Fruit fly (Drosophila melanogaster) whole organism, embryonic: Measurements from ENCODE around the gene CG10589.
A peak's percentile ranks its signal among the peaks of the same experiment; 100 is the strongest.

Source experiments
- Atf-2 ChIP-seq: fragments of 200-800 bp; sonication (Bioruptor generic); optimal IDR thresholded peaks from 2 replicates; lab custom pipeline; 2016; ENCODE audit warnings: missing biosample characterization, missing genetic modification characterization
- Atf3 ChIP-seq: fragments of 200-800 bp; sonication (Bioruptor generic); optimal IDR thresholded peaks from 3 replicates; lab custom pipeline; 2016; ENCODE audit warnings: missing biosample characterization, missing genetic modification characterization
- Awh ChIP-seq: fragments of 200-800 bp; sonication (Bioruptor generic); IDR thresholded peaks from 2 replicates; pipeline ENCODE4, ENCODE4 v1.3.6; 2022; ENCODE audit warnings: missing biosample characterization, missing genetic modification characterization
- CG10147 ChIP-seq: fragments of 200-800 bp; sonication (Bioruptor generic); optimal IDR thresholded peaks from 2 replicates; lab custom pipeline; 2019; ENCODE audit warnings: missing biosample characterization, mild to moderate bottlenecking, missing genetic modification characterization, moderate library complexity
- CG10959 ChIP-seq: fragments of 200-800 bp; sonication (Bioruptor generic); IDR thresholded peaks from 2 replicates; pipeline ENCODE4 v1.3.6; 2022; ENCODE audit warnings: missing biosample characterization, missing genetic modification characterization
- CG11085 ChIP-seq: fragments of 200-800 bp; sonication (Bioruptor generic); IDR thresholded peaks from 2 replicates; pipeline ENCODE4 v1.3.6; 2022; ENCODE audit warnings: missing biosample characterization, missing genetic modification characterization
- CG11398 ChIP-seq: fragments of 200-800 bp; sonication (Bioruptor generic); optimal IDR thresholded peaks from 2 replicates; lab custom pipeline; 2016; ENCODE audit warnings: missing biosample characterization, missing genetic modification characterization
- CG11456 ChIP-seq: fragments of 200-800 bp; sonication (Bioruptor generic); IDR thresholded peaks from 3 replicates; pipeline ENCODE4 v1.3.6; 2022; ENCODE audit warnings: missing biosample characterization, missing genetic modification characterization
- CG12104 ChIP-seq: fragments of 200-800 bp; sonication (Bioruptor generic); optimal IDR thresholded peaks from 3 replicates; lab custom pipeline; 2016; ENCODE audit warnings: missing biosample characterization, missing genetic modification characterization
- CG15696 ChIP-seq: fragments of 200-800 bp; sonication (Bioruptor generic); optimal IDR thresholded peaks from 2 replicates; lab custom pipeline; 2019; ENCODE audit warnings: missing biosample characterization, mild to moderate bottlenecking, missing genetic modification characterization, moderate library complexity
- CG1647 ChIP-seq: fragments of 200-800 bp; sonication (Bioruptor generic); optimal IDR thresholded peaks from 3 replicates; lab custom pipeline; 2016; ENCODE audit warnings: missing biosample characterization, missing genetic modification characterization
- CG16815 ChIP-seq: fragments of 200-800 bp; sonication (Bioruptor generic); optimal IDR thresholded peaks from 3 replicates; lab custom pipeline; 2017; ENCODE audit warnings: missing biosample characterization, mild to moderate bottlenecking, missing genetic modification characterization
- CG18599 ChIP-seq: fragments of 200-800 bp; sonication (Bioruptor generic); optimal IDR thresholded peaks from 3 replicates; lab custom pipeline; 2017; ENCODE audit warnings: missing biosample characterization, missing genetic modification characterization, mild to moderate bottlenecking, moderate library complexity, missing genetic modification reagents
- CG2712 ChIP-seq: fragments of 200-800 bp; optimal IDR thresholded peaks from 3 replicates; lab custom pipeline; 2019; ENCODE audit warnings: missing biosample characterization, mild to moderate bottlenecking, missing genetic modification characterization, moderate library complexity
- CG3065 ChIP-seq: fragments of 200-800 bp; sonication (Bioruptor generic); optimal IDR thresholded peaks from 2 replicates; lab custom pipeline; 2016; ENCODE audit warnings: missing biosample characterization, missing genetic modification characterization
- CG31365 ChIP-seq: fragments of 200-800 bp; sonication (Bioruptor generic); optimal IDR thresholded peaks from 2 replicates; lab custom pipeline; 2018; ENCODE audit warnings: missing biosample characterization, mild to moderate bottlenecking, missing genetic modification characterization
- CG4282 ChIP-seq: fragments of 200-800 bp; sonication (Bioruptor generic); optimal IDR thresholded peaks from 2 replicates; lab custom pipeline; 2016; ENCODE audit warnings: missing biosample characterization, missing genetic modification characterization
- CG4360 ChIP-seq: fragments of 200-800 bp; sonication (Bioruptor generic); IDR thresholded peaks from 2 replicates; pipeline ENCODE4 v1.3.6; 2022; ENCODE audit warnings: missing biosample characterization, missing genetic modification characterization
- CG9609 ChIP-seq: fragments of 200-800 bp; sonication (Bioruptor generic); optimal IDR thresholded peaks from 3 replicates; lab custom pipeline; 2016; ENCODE audit warnings: missing biosample characterization, missing genetic modification characterization
- CG9876 ChIP-seq: fragments of 200-800 bp; sonication (Bioruptor generic); optimal IDR thresholded peaks from 2 replicates; lab custom pipeline; 2016; ENCODE audit warnings: missing biosample characterization, missing genetic modification characterization
- Chrac-16 ChIP-seq: fragments of 200-800 bp; sonication (Bioruptor generic); optimal IDR thresholded peaks from 3 replicates; lab custom pipeline; 2016; ENCODE audit warnings: missing biosample characterization, missing genetic modification characterization
- D ChIP-seq, 2 experiments: fragments of 200-800 bp in 1 of 2; fragments of >200 bp in 1 of 2; sonication (Bioruptor generic) in 1 of 2; optimal IDR thresholded peaks; 2 replicates in 1 of 2; 3 replicates in 1 of 2; lab custom pipeline; 2017; ENCODE audit warnings: mild to moderate bottlenecking in 1 of 2, missing biosample characterization in 1 of 2, missing genetic modification characterization in 1 of 2, missing genetic modification reagents in 1 of 2
- Ets65A ChIP-seq: fragments of 200-800 bp; sonication (Bioruptor generic); peaks from one replicate; lab custom pipeline; 2016; ENCODE audit warnings: missing biosample characterization, missing genetic modification characterization
- H15 ChIP-seq: fragments of 200-800 bp; sonication (Bioruptor generic); IDR thresholded peaks from 3 replicates; pipeline ENCODE4 v1.3.6; 2022; ENCODE audit warnings: missing biosample characterization, missing genetic modification characterization
- HmgD ChIP-seq: fragments of 200-800 bp; sonication (Bioruptor generic); optimal IDR thresholded peaks from 3 replicates; lab custom pipeline; 2016; ENCODE audit warnings: missing biosample characterization, missing genetic modification characterization
- Lim3 ChIP-seq: fragments of 200-800 bp; sonication (Bioruptor generic); IDR thresholded peaks from 2 replicates; pipeline ENCODE4 v1.3.6; 2022; ENCODE audit warnings: missing biosample characterization, missing genetic modification characterization
- MTF-1 ChIP-seq: fragments of 200-800 bp; sonication (Bioruptor generic); optimal IDR thresholded peaks from 2 replicates; lab custom pipeline; 2018; ENCODE audit warnings: missing biosample characterization, mild to moderate bottlenecking, missing genetic modification characterization, borderline replicate concordance
- Nf-YB ChIP-seq: fragments of 200-800 bp; sonication (Bioruptor generic); optimal IDR thresholded peaks from 3 replicates; lab custom pipeline; 2019; ENCODE audit warnings: missing biosample characterization, mild to moderate bottlenecking, missing genetic modification characterization, moderate library complexity
- Rfx ChIP-seq: fragments of 200-800 bp; sonication (Bioruptor generic); IDR thresholded peaks from 2 replicates; pipeline ENCODE4 v1.3.6; 2022; ENCODE audit warnings: missing biosample characterization, missing genetic modification characterization
- Rx ChIP-seq: fragments of 200-800 bp; sonication (Bioruptor generic); IDR thresholded peaks from 2 replicates; pipeline ENCODE4 v1.3.6; 2022; ENCODE audit warnings: missing biosample characterization, missing genetic modification characterization
- ac ChIP-seq: fragments of 200-800 bp; sonication (Bioruptor generic); optimal IDR thresholded peaks from 3 replicates; lab custom pipeline; 2017; ENCODE audit warnings: missing biosample characterization, mild to moderate bottlenecking, missing genetic modification characterization
- aop ChIP-seq: fragments of 200-800 bp; sonication (Bioruptor generic); IDR thresholded peaks from 2 replicates; pipeline ENCODE4 v1.3.6; 2022; ENCODE audit warnings: missing biosample characterization, missing genetic modification characterization
- ash1 ChIP-seq: fragments of 200-800 bp; sonication (Bioruptor generic); optimal IDR thresholded peaks from 2 replicates; lab custom pipeline; 2018; ENCODE audit warnings: missing biosample characterization, mild to moderate bottlenecking, missing genetic modification characterization
- bsh ChIP-seq, 2 experiments: fragments of 200-800 bp; sonication (Bioruptor generic); optimal IDR thresholded peaks; 2 replicates each; lab custom pipeline; 2017 to 2018; ENCODE audit warnings: mild to moderate bottlenecking in 2 of 2, missing biosample characterization in 2 of 2, missing genetic modification characterization in 2 of 2, moderate library complexity in 1 of 2
- chm ChIP-seq: fragments of 200-800 bp; sonication (Bioruptor generic); IDR thresholded peaks from 2 replicates; pipeline ENCODE4 v1.3.6; 2022; ENCODE audit warnings: missing biosample characterization, missing genetic modification characterization
- jumu ChIP-seq: fragments of 200-800 bp; sonication (Bioruptor generic); optimal IDR thresholded peaks from 3 replicates; lab custom pipeline; 2016; ENCODE audit warnings: missing biosample characterization, missing genetic modification characterization
- luna ChIP-seq: fragments of 200-800 bp; sonication (Bioruptor generic); optimal IDR thresholded peaks from 2 replicates; lab custom pipeline; 2016; ENCODE audit warnings: missing biosample characterization, missing genetic modification characterization
- mam ChIP-seq: fragments of 200-800 bp; sonication (Bioruptor generic); optimal IDR thresholded peaks from 3 replicates; lab custom pipeline; 2016; ENCODE audit warnings: missing biosample characterization, missing genetic modification characterization
- nerfin-2 ChIP-seq: fragments of 200-800 bp; sonication (Bioruptor generic); IDR thresholded peaks from 2 replicates; pipeline ENCODE4 v1.3.6; 2022; ENCODE audit warnings: missing biosample characterization, missing genetic modification characterization; ENCODE audit not compliant: partially characterized antibody
- nmo ChIP-seq: fragments of 200-800 bp; sonication (Bioruptor generic); optimal IDR thresholded peaks from 2 replicates; lab custom pipeline; 2018; ENCODE audit warnings: missing biosample characterization, mild to moderate bottlenecking, missing genetic modification characterization, moderate library complexity
- odd ChIP-seq: fragments of 200-800 bp; sonication (Bioruptor generic); optimal IDR thresholded peaks from 2 replicates; lab custom pipeline; 2017; ENCODE audit warnings: missing biosample characterization, mild to moderate bottlenecking, missing genetic modification characterization
- otp ChIP-seq: fragments of 200-800 bp; sonication (Bioruptor generic); IDR thresholded peaks from 3 replicates; pipeline ENCODE4, ENCODE4 v1.3.6; 2022; ENCODE audit warnings: missing biosample characterization, missing genetic modification characterization
- pum ChIP-seq: fragments of 200-800 bp; sonication (Bioruptor generic); optimal IDR thresholded peaks from 2 replicates; lab custom pipeline; 2016; ENCODE audit warnings: missing biosample characterization, missing genetic modification characterization
- sc ChIP-seq, 3 experiments: fragments of >200 bp in 2 of 3; fragments of 200-800 bp in 1 of 3; sonication (Bioruptor generic) in 1 of 3; optimal IDR thresholded peaks; 2 replicates in 2 of 3; 3 replicates in 1 of 3; lab custom pipeline; 2017; ENCODE audit warnings: mild to moderate bottlenecking in 1 of 3, missing biosample characterization in 1 of 3, missing genetic modification characterization in 1 of 3, missing genetic modification reagents in 1 of 3
- sna ChIP-seq: fragments of 200-800 bp; sonication (Bioruptor generic); IDR thresholded peaks from 2 replicates; pipeline ENCODE4 v1.3.6; 2022; ENCODE audit warnings: missing biosample characterization, missing genetic modification characterization; ENCODE audit not compliant: partially characterized antibody
- wek ChIP-seq: fragments of 200-800 bp; sonication (Bioruptor generic); optimal IDR thresholded peaks from 3 replicates; lab custom pipeline; 2018; ENCODE audit warnings: missing biosample characterization, mild to moderate bottlenecking, missing genetic modification characterization, moderate library complexity
- zen2 ChIP-seq: fragments of 200-800 bp; sonication (Bioruptor generic); IDR thresholded peaks from 3 replicates; pipeline ENCODE4 v1.3.6; 2022; ENCODE audit warnings: missing biosample characterization, missing genetic modification characterization; ENCODE audit not compliant: partially characterized antibody

Gene CG10589

DNA sequence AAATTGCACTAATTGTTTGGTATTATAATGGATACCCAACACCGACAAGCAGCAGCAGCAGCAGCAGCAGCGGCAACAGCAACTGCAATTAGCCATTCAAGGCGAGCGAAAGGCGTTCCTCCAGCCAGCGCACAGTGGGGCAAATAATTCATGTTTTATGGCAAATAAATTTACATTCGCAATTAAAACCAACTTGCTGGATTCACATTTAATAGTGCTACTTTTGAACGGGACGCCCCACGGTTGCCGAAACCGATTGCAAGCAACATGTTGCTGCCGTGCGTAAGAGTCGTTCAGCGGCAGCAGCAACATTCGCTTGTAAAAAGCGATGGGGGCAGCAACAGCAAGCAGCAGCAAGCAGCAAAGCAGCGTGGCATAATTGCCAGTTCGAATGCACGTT lies 6.1 kb downstream of the CG10589 start (continued):
- no peak for TF ChIP-seq Rfx (GFP tag; lab: Robert Waterston, UW)
- TF ChIP-seq CG1647 (GFP tag; lab: Kevin White, UChicago) = no peak

DNA sequence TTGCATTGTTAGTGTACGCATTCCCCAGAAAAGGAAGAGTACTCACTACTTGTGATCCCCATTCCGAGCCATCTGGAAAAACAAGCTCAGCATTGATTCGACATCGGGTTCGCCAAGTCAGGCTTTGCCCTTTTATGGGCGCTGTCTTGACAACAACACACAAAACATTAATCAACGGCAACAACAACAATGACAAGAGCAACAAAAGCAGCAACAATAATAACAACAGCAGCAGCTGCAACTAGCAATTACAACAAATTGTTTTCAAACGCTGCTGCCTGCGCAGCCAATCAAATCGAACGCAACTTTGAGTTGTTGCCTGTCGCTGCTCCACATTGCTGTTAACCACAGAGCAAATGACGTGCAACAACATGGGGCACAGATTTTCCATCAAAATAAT lies 14.4 kb downstream of the CG10589 start:
- TF ChIP-seq odd (GFP tag; lab: Kevin White, UChicago) = no peak
- TF ChIP-seq Atf3 (GFP tag; lab: Kevin White, UChicago) = no peak
- TF ChIP-seq CG16815 (GFP tag; lab: Kevin White, UChicago) = no peak
- TF ChIP-seq Nf-YB (GFP tag; lab: Kevin White, UChicago) = peak; percentile 30
- 0 out of 2 replicates have a peak, but pooled peaks have one; percentile 18 for TF ChIP-seq Awh (GFP tag; lab: Robert Waterston, UW)
- no peak for TF ChIP-seq CG9609 (GFP tag; lab: Kevin White, UChicago)
- TF ChIP-seq pum (GFP tag; lab: Kevin White, UChicago) = no peak
- TF ChIP-seq Lim3 = no peak
- 0 out of 3 replicates have a peak, but pooled peaks have one; percentile 9 for TF ChIP-seq H15 (GFP tag; lab: Robert Waterston, UW)
- peak; percentile 78 for TF ChIP-seq CG4360 (GFP tag; lab: Robert Waterston, UW)
- TF ChIP-seq Ets65A = peak; percentile 66
- TF ChIP-seq, all 482 proteins: peak for 5

DNA sequence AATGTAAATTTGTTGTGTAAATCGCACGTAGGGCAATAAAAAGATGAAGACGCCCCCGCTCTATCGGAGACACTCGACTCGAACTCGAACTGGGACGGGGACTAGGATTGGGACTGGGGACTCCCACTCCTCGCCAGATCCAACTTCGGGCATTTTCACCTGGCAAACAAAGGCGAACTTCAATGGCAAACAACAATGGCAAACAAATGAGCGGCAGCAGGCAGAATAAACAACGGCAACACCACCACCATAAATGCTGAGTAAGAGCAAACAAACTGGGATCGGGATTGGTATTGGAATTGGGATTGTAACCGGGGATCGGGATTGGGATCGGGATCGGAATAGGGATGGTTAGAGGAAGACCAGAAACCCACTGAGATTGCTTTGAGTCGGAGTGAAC lies 16.6 kb downstream of the CG10589 start:
- TF ChIP-seq Rx (no peak), Atf-2 (no peak), wek (GFP tag; lab: Kevin White, UChicago) (peak; percentile 66), zen2 (GFP tag; lab: Robert Waterston, UW) (no peak), MTF-1 (GFP tag; lab: Kevin White, UChicago) (peak; percentile 46), otp (GFP tag; lab: Robert Waterston, UW) (peak; percentile 75), ac (GFP tag; lab: Kevin White, UChicago) (peak; percentile 67), CG15696 (tag; lab: Kevin White, UChicago) (peak; percentile 70), CG10147 (GFP tag; lab: Kevin White, UChicago) (no peak), CG11398 (peak; percentile 59), aop (no peak), sna (GFP tag; lab: Robert Waterston, UW) (no peak), CG9876 (GFP tag; lab: Kevin White, UChicago) (peak; percentile 55), luna (no peak), CG18599 (GFP tag; lab: Kevin White, UChicago) (peak; percentile 28), bsh (GFP tag; optimal IDR thresholded peaks at IDR 0.05; lab: Kevin White, UChicago) (peak in 1 of 2 experiments; percentile 42), CG10959 (GFP tag; lab: Robert Waterston, UW) (peak; percentile 17; the same call in 1 of the 2 replicates), CG3065 (GFP tag; lab: Kevin White, UChicago) (no peak), CG11456 (no peak), D (optimal IDR thresholded peaks at IDR 0.05; lab: Kevin White, UChicago) (no peak), D (GFP tag; optimal IDR thresholded peaks at IDR 0.05; lab: Kevin White, UChicago) (peak; percentile 58), Ets65A (no peak), HmgD (GFP tag; lab: Kevin White, UChicago) (no peak), Chrac-16 (GFP tag; lab: Kevin White, UChicago) (no peak), odd (GFP tag; lab: Kevin White, UChicago) (peak; percentile 48), chm (GFP tag; lab: Robert Waterston, UW) (peak; percentile 40; the same call in 1 of the 2 replicates), nerfin-2 (no peak), nmo (GFP tag; lab: Kevin White, UChicago) (no peak), jumu (GFP tag; lab: Kevin White, UChicago) (peak; percentile 6), CG12104 (GFP tag; lab: Kevin White, UChicago) (no peak), CG31365 (tag; lab: Kevin White, UChicago) (peak; percentile 9), CG4282 (GFP tag; lab: Kevin White, UChicago) (no peak), mam (GFP tag; lab: Kevin White, UChicago) (no peak), sc (optimal IDR thresholded peaks at IDR 0.05; lab: Kevin White, UChicago) (no peak), sc (GFP tag; optimal IDR thresholded peaks at IDR 0.05; lab: Kevin White, UChicago) (peak; percentile 61), CG2712 (tag; lab: Kevin White, UChicago) (no peak), ash1 (GFP tag; lab: Kevin White, UChicago) (no peak), CG11085 (no peak)
